Worm (Caenorhabditis elegans): ENCODE data around the gene M05D6.9.
A peak's percentile ranks its signal among the peaks of the same experiment; 100 is the strongest.

The M05D6.9 gene

DNA sequence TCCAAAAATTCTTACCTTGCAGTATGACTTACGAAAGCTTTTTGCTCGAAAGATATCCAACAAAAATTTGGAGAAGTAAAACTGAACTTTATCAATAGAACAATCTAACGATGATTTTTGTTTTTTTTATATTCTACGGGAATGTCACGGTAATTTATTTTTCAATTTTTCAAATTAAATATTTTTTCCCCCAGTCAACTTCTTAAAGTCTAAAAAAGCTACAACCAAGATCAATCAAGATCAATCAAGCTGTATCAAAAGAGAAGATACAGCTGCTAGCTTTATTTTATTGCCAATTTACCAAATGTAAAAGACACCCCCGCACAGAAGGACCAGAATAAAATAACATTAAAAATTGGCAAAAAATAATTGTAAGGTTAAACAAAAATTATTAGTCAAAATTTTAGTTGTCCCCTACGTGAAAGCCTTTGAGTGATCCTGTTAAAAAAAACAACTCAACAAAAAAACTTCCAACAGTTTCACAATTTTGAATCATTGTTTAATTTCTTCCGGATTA, 18.7 kb upstream of the M05D6.9 start, which contains the start of the genes M05D6.1 and M05D6.3:
Gene M05D6.1 (minus strand): TSS at position 101 of the 517 bp plus-strand sequence.
Gene M05D6.3 (plus strand): TSS at position 467 of the 517 bp plus-strand sequence.
- TF ChIP-seq W03F9.2 (tag; optimal IDR thresholded peaks at IDR 0.05) (no peak), him-1 (tag; optimal IDR thresholded peaks at IDR 0.05) (no peak), dao-5 (tag; optimal IDR thresholded peaks at IDR 0.05) (no peak)

ce11 chrII:8479337-8479736, 14.7 kb upstream of the M05D6.9 start:
- TF ChIP-seq him-1 (tag; optimal IDR thresholded peaks at IDR 0.05) = no peak
- TF ChIP-seq W03F9.2 (tag; optimal IDR thresholded peaks at IDR 0.05) = no peak
- no peak for TF ChIP-seq dao-5 (tag; optimal IDR thresholded peaks at IDR 0.05)

ce11 chrII:8480166-8480565, 13.9 kb upstream of the M05D6.9 start, which contains the start of gene lact-4:
TSS of gene lact-4 (minus strand) at chrII:8480478.
- no peak for TF ChIP-seq him-1 (tag; optimal IDR thresholded peaks at IDR 0.05)
- no peak for TF ChIP-seq W03F9.2 (tag; optimal IDR thresholded peaks at IDR 0.05)
- no peak for TF ChIP-seq dao-5 (tag; optimal IDR thresholded peaks at IDR 0.05)

- TF ChIP-seq W03F9.2 (tag; optimal IDR thresholded peaks at IDR 0.05) (peak; percentile 13), him-1 (tag; optimal IDR thresholded peaks at IDR 0.05) (no peak)
Measured at ce11 chrII:8481033-8481708, 12.9 kb upstream of the M05D6.9 start.

ce11 chrII:8481731-8482253, 12.3 kb upstream of the M05D6.9 start, which contains the start of gene M05D6.5:
TSS of gene M05D6.5 (minus strand) at chrII:8482203.
- TF ChIP-seq W03F9.2 (tag; optimal IDR thresholded peaks at IDR 0.05) = no peak
- no peak for TF ChIP-seq him-1 (tag; optimal IDR thresholded peaks at IDR 0.05)
- no peak for TF ChIP-seq dao-5 (tag; optimal IDR thresholded peaks at IDR 0.05)

- TF ChIP-seq dao-5 (tag; optimal IDR thresholded peaks at IDR 0.05) = no peak
- TF ChIP-seq W03F9.2 (tag; optimal IDR thresholded peaks at IDR 0.05) = no peak
- no peak for TF ChIP-seq him-1 (tag; optimal IDR thresholded peaks at IDR 0.05)
Measured at ce11 chrII:8483124-8483792, 10.8 kb upstream of the M05D6.9 start.

DNA sequence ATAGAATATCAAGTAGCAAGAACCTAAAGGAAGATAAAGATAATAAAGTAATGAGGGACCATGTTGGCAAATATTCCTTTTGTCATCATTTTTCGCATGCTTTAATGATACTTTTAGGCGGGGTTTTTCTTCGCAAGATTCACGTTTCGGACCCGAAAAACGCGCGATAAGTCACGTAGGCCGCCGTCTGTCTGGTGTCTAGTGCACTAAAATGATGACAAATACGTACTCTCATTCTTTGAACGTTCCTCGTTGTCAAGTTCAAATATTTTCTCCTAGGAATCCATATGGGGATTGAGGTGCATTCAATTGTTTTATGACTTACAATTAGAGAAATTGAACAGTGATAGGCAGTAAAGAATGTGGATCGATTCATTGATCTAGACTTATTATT, 10.3 kb upstream of the M05D6.9 start, which contains the start of gene taap-1:
Gene taap-1 (minus strand): TSS at position 79 of the 394 bp plus-strand sequence.
- TF ChIP-seq W03F9.2 (tag; optimal IDR thresholded peaks at IDR 0.05) (no peak), dao-5 (tag; optimal IDR thresholded peaks at IDR 0.05) (no peak), him-1 (tag; optimal IDR thresholded peaks at IDR 0.05) (no peak)

DNA sequence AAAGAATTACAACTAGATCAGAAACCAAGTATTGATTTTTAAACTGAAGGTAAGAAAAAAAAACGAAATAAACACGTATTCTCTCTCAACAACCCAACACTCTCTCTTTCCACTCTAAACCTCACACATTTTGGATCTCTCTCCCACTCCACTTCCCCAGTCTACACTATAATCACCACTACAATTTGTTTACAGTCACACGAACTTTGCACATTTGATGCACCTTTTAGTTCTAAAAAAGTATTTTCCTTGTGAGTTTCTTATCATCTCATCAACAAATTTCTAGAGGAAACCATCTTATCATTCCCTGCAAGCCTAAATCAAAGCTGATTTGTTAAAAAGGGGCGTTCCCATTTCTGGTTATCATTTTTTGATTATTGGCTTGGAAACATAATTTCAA, 9.5 kb upstream of the M05D6.9 start:
- TF ChIP-seq him-1 (tag; optimal IDR thresholded peaks at IDR 0.05) = no peak
- TF ChIP-seq dao-5 (tag; optimal IDR thresholded peaks at IDR 0.05) = no peak
- no peak for TF ChIP-seq W03F9.2 (tag; optimal IDR thresholded peaks at IDR 0.05)

DNA sequence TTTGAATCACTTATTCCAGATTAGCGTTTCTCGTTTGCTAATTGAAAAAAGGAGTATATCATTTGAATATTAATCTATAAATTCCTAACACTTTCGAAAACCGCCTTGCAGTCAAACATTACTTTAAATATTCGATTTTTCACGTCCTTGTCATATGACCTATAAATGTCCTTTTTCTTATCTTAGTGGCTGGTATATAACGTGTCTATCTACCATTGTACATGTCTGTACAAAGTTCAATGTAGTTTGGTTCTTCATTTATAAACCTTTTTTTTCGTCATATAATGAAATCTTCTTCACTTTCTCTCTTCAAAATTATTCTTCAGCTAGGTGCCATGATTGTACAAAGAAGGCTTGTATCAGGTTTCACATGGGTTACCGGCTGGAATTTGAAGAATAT, 8.5 kb upstream of the M05D6.9 start, which contains the start of gene gbh-2:
Gene gbh-2 (plus strand): TSS at position 277 of the 400 bp plus-strand sequence.
- TF ChIP-seq W03F9.2 (tag; optimal IDR thresholded peaks at IDR 0.05) (no peak), him-1 (tag; optimal IDR thresholded peaks at IDR 0.05) (no peak), dao-5 (tag; optimal IDR thresholded peaks at IDR 0.05) (no peak)

- no peak for TF ChIP-seq W03F9.2 (tag; optimal IDR thresholded peaks at IDR 0.05)
- no peak for TF ChIP-seq him-1 (tag; optimal IDR thresholded peaks at IDR 0.05)
Measured at ce11 chrII:8488123-8488522, 6.0 kb upstream of the M05D6.9 start.

DNA sequence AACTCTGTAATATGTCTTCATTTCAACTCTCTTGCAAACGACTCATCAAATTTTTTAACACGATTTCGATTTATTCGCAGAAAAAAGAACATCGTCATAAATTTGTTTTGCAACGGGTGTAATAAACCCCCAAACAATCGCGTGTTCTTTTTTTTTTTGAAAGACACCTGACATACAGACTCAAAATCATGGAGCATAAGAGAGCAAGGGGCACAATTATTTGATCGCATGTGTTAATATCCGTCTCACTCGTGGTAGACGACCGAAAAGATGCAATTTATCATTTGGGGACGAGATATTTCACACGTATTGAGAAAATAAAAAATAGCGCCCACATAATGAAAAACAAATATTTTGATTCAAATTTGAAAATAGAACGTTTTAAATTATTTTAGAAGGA, 2.1 kb downstream of the M05D6.9 start:
- TF ChIP-seq W03F9.2 (tag; optimal IDR thresholded peaks at IDR 0.05) = no peak
- no peak for TF ChIP-seq dao-5 (tag; optimal IDR thresholded peaks at IDR 0.05)
- no peak for TF ChIP-seq him-1 (tag; optimal IDR thresholded peaks at IDR 0.05)

DNA sequence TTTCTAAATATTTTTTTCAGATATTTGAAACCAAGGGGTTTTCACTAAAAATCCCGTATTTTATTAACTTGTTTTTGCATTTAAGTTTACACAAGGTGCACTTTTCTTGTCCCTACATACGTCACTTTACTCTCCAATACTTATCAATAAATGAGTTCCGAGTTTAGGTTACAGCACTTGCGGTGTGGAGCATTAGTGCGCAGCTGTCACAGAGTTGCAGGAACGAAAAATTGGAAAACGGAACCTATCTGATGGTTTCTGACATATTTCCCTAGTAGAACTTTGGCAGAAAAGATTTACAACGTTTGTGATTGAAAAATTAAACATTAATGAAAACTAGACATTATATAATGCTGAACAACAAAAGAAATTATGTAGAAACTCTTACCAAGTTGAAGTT, 4.1 kb downstream of the M05D6.9 start:
- no peak for TF ChIP-seq W03F9.2 (tag; optimal IDR thresholded peaks at IDR 0.05)
- TF ChIP-seq dao-5 (tag; optimal IDR thresholded peaks at IDR 0.05) = no peak
- TF ChIP-seq him-1 (tag; optimal IDR thresholded peaks at IDR 0.05) = no peak

DNA sequence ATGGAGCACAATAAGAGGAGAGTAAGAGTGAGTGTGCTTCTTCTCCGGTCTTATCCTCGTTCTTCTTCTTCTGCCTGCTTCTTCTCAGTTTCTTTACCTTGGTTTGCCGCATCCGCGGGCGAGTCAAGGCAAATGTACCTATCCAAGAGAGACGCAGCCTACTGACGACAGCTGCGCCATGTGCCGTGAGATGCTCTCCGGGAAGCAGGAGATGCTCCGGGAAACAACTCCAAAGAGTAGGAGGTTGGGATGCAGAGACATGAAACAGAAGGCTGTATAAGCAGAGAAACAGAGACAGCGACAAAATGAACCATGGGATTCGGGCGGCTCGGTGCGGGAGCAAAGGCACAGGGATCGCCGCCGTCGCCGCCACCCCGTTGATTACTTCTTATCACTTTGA, 4.9 kb downstream of the M05D6.9 start:
- no peak for TF ChIP-seq W03F9.2 (tag; optimal IDR thresholded peaks at IDR 0.05)
- no peak for TF ChIP-seq him-1 (tag; optimal IDR thresholded peaks at IDR 0.05)
- TF ChIP-seq dao-5 (tag; optimal IDR thresholded peaks at IDR 0.05) = no peak
